Worm (Caenorhabditis elegans) whole organism, mixed stage, embryonic: Measurements from ENCODE around the gene srz-12.

Experiments used
- M03D4.4 ChIP-seq: sonication (generic microtip); optimal IDR thresholded peaks from 2 replicates; lab custom pipeline; 2017; ENCODE audit warnings: mild to moderate bottlenecking, missing genetic modification characterization, missing compliant biosample characterization
- blmp-1 ChIP-seq: fragments of 150-350 bp; optimal IDR thresholded peaks from 2 replicates; lab custom pipeline; 2014; ENCODE audit warnings: missing biosample characterization, missing genetic modification characterization
- ceh-39 ChIP-seq: fragments of 150-350 bp; optimal IDR thresholded peaks from 2 replicates; lab custom pipeline; 2014; ENCODE audit warnings: missing biosample characterization, missing genetic modification characterization
- ceh-83 ChIP-seq: fragments of 200-800 bp; sonication (Bioruptor generic); optimal IDR thresholded peaks from 2 replicates; lab custom pipeline; 2018; ENCODE audit warnings: mild to moderate bottlenecking, missing genetic modification characterization, missing compliant biosample characterization
- ces-1 ChIP-seq: fragments of 150-350 bp; optimal IDR thresholded peaks from 2 replicates; lab custom pipeline; 2014; ENCODE audit warnings: missing biosample characterization, missing genetic modification reagents, missing genetic modification characterization
- drap-1 ChIP-seq: fragments of 200-800 bp; sonication (Bioruptor generic); optimal IDR thresholded peaks from 3 replicates; lab custom pipeline; 2018; ENCODE audit warnings: mild to moderate bottlenecking, missing genetic modification characterization, missing compliant biosample characterization
- elt-3 ChIP-seq: fragments of 150-350 bp; optimal IDR thresholded peaks from 2 replicates; lab custom pipeline; 2014; ENCODE audit warnings: missing biosample characterization, missing genetic modification characterization
- hlh-1 ChIP-seq: fragments of 150-350 bp; optimal IDR thresholded peaks from 2 replicates; lab custom pipeline; 2014; ENCODE audit warnings: missing biosample characterization, missing genetic modification reagents, missing genetic modification characterization
- lin-13 ChIP-seq: fragments of 150-350 bp; optimal IDR thresholded peaks from 2 replicates; lab custom pipeline; 2014; ENCODE audit warnings: missing biosample characterization, missing genetic modification characterization
- lin-32 ChIP-seq: fragments of 200-800 bp; sonication (Bioruptor generic); optimal IDR thresholded peaks from 2 replicates; lab custom pipeline; 2018; ENCODE audit warnings: mild to moderate bottlenecking, missing genetic modification characterization, missing compliant biosample characterization
- lsy-2 ChIP-seq: fragments of 150-350 bp; optimal IDR thresholded peaks from 2 replicates; lab custom pipeline; 2014; ENCODE audit warnings: missing biosample characterization, missing genetic modification characterization
- mab-5 ChIP-seq: fragments of 150-350 bp; optimal IDR thresholded peaks from 2 replicates; lab custom pipeline; 2014; ENCODE audit warnings: missing biosample characterization, missing genetic modification characterization
- mep-1 ChIP-seq: fragments of 150-350 bp; optimal IDR thresholded peaks from 2 replicates; lab custom pipeline; 2017; ENCODE audit warnings: missing biosample characterization, missing genetic modification reagents, missing genetic modification characterization, inconsistent platforms
- mls-2 ChIP-seq: sonication (generic microtip); optimal IDR thresholded peaks from 2 replicates; lab custom pipeline; 2016; ENCODE audit warnings: mild to moderate bottlenecking, missing genetic modification characterization, moderate library complexity, missing compliant biosample characterization
- nhr-12 ChIP-seq: fragments of 150-350 bp; optimal IDR thresholded peaks from 2 replicates; lab custom pipeline; 2014; ENCODE audit warnings: missing biosample characterization, missing genetic modification characterization
- nhr-2 ChIP-seq: fragments of 150-350 bp; optimal IDR thresholded peaks from 2 replicates; lab custom pipeline; 2014; ENCODE audit warnings: missing biosample characterization, missing genetic modification characterization
- nhr-237 ChIP-seq: fragments of 150-350 bp; optimal IDR thresholded peaks from 2 replicates; lab custom pipeline; 2014; ENCODE audit warnings: missing biosample characterization, missing genetic modification characterization
- nhr-28 ChIP-seq: fragments of 150-350 bp; optimal IDR thresholded peaks from 2 replicates; lab custom pipeline; 2014; ENCODE audit warnings: missing biosample characterization, missing genetic modification characterization
- nhr-76 ChIP-seq: sonication (generic microtip); optimal IDR thresholded peaks from 2 replicates; lab custom pipeline; 2017; ENCODE audit warnings: missing biosample characterization, missing genetic modification characterization
- pha-4 ChIP-seq: fragments of 150-350 bp; optimal IDR thresholded peaks from 2 replicates; lab custom pipeline; 2018; ENCODE audit warnings: missing biosample characterization, missing genetic modification reagents, missing genetic modification characterization
- sem-2 ChIP-seq: fragments of 200-800 bp; sonication (Bioruptor generic); optimal IDR thresholded peaks from 2 replicates; lab custom pipeline; 2018; ENCODE audit warnings: mild to moderate bottlenecking, missing genetic modification characterization, missing compliant biosample characterization
- snpc-4 ChIP-seq: fragments of 150-350 bp; optimal IDR thresholded peaks from 2 replicates; lab custom pipeline; 2014; ENCODE audit warnings: missing biosample characterization, missing genetic modification characterization
- sptf-1 ChIP-seq: sonication (generic microtip); optimal IDR thresholded peaks from 2 replicates; lab custom pipeline; 2017; ENCODE audit warnings: mild to moderate bottlenecking, missing genetic modification characterization, moderate library complexity, missing compliant biosample characterization
- tbx-8 ChIP-seq: fragments of 200-800 bp; sonication (Bioruptor generic); optimal IDR thresholded peaks from 2 replicates; lab custom pipeline; 2018; ENCODE audit warnings: mild to moderate bottlenecking, missing genetic modification characterization, moderate library complexity, missing compliant biosample characterization
- unc-120 ChIP-seq: sonication (generic microtip); optimal IDR thresholded peaks from 2 replicates; lab custom pipeline; 2017; ENCODE audit warnings: missing genetic modification characterization, missing compliant biosample characterization; ENCODE audit not compliant: poor library complexity, severe bottlenecking
- unc-39 ChIP-seq: fragments of 150-350 bp; optimal IDR thresholded peaks from 2 replicates; lab custom pipeline; 2014; ENCODE audit warnings: missing biosample characterization, missing genetic modification characterization
- unc-62 ChIP-seq: fragments of 150-350 bp; optimal IDR thresholded peaks from 2 replicates; lab custom pipeline; 2014; ENCODE audit warnings: missing biosample characterization, missing genetic modification reagents, missing genetic modification characterization
- zip-8 ChIP-seq: fragments of 150-350 bp; optimal IDR thresholded peaks from 2 replicates; lab custom pipeline; 2014; ENCODE audit warnings: missing biosample characterization, missing genetic modification characterization
- ztf-11 ChIP-seq: fragments of 150-350 bp; optimal IDR thresholded peaks from 2 replicates; lab custom pipeline; 2014; ENCODE audit warnings: missing biosample characterization, missing genetic modification characterization

srz-12 gene

ce11 chrV:15826110-15826509 is 36.4 kb downstream of the srz-12 start, which contains the start of gene srbc-51:
Gene srbc-51 (plus strand): TSS chrV:15826410.
- TF ChIP-seq sem-2: no peak
- no peak for TF ChIP-seq pha-4
- TF ChIP-seq unc-62 (GFP tag; lab: Kevin White, UChicago): no peak
- TF ChIP-seq nhr-12 (tag; lab: Kevin White, UChicago): no peak
- no peak for TF ChIP-seq snpc-4 (tag; lab: Kevin White, UChicago)
- no peak for TF ChIP-seq unc-120 (tag; lab: Kevin White, UChicago)
- no peak for TF ChIP-seq elt-3 (tag; lab: Kevin White, UChicago)
- no peak for TF ChIP-seq sptf-1 (tag; lab: Kevin White, UChicago)
- no peak for TF ChIP-seq tbx-8
- TF ChIP-seq hlh-1 (tag; lab: Kevin White, UChicago): no peak

ce11 chrV:15824866-15825265 is 37.6 kb downstream of the srz-12 start, which contains the start of gene srbc-50:
Gene srbc-50 (minus strand): TSS chrV:15824966.
- TF ChIP-seq ces-1 (no peak), lsy-2 (tag; lab: Kevin White, UChicago) (no peak), ztf-11 (tag; lab: Kevin White, UChicago) (no peak), ceh-39 (tag; lab: Kevin White, UChicago) (no peak), sptf-1 (tag; lab: Kevin White, UChicago) (no peak)

- TF ChIP-seq sptf-1 (tag; lab: Kevin White, UChicago) (no peak), ceh-83 (GFP tag; lab: Kevin White, UChicago) (no peak), blmp-1 (no peak), mab-5 (tag; lab: Kevin White, UChicago) (no peak)
Observed at ce11 chrV:15821398-15821797, 41.1 kb downstream of the srz-12 start, which contains the start of gene srbc-49. Gene srbc-49 (plus strand): TSS chrV:15821698.

ce11 chrV:15819983-15820382 is 42.5 kb downstream of the srz-12 start, which contains the start of gene srbc-48:
Gene srbc-48 (plus strand): TSS chrV:15820283.
- TF ChIP-seq blmp-1: no peak
- no peak for TF ChIP-seq mls-2 (tag; lab: Kevin White, UChicago)
- TF ChIP-seq unc-62 (GFP tag; lab: Kevin White, UChicago): no peak
- TF ChIP-seq nhr-28: no peak
- no peak for TF ChIP-seq nhr-76 (tag; lab: Kevin White, UChicago)
- TF ChIP-seq ceh-39 (tag; lab: Kevin White, UChicago): no peak
- TF ChIP-seq unc-120 (tag; lab: Kevin White, UChicago): no peak
- no peak for TF ChIP-seq hlh-1 (tag; lab: Kevin White, UChicago)
- no peak for TF ChIP-seq lsy-2 (tag; lab: Kevin White, UChicago)
- no peak for TF ChIP-seq sem-2
- no peak for TF ChIP-seq unc-39
- TF ChIP-seq lin-32 (GFP tag; lab: Kevin White, UChicago): no peak
- TF ChIP-seq M03D4.4 (tag; lab: Kevin White, UChicago): no peak
- no peak for TF ChIP-seq mep-1 (tag; lab: Kevin White, UChicago)
- TF ChIP-seq drap-1 (GFP tag; lab: Kevin White, UChicago): no peak
- no peak for TF ChIP-seq lin-13 (tag; lab: Kevin White, UChicago)
- no peak for TF ChIP-seq zip-8 (tag; lab: Kevin White, UChicago)
- no peak for TF ChIP-seq tbx-8
- TF ChIP-seq ztf-11 (tag; lab: Kevin White, UChicago): no peak
- no peak for TF ChIP-seq snpc-4 (tag; lab: Kevin White, UChicago)

ce11 chrV:15817746-15818145 is 44.8 kb downstream of the srz-12 start, which contains the start of gene abf-3:
Gene abf-3 (minus strand): TSS chrV:15817846.
- TF ChIP-seq nhr-2 (tag; lab: Kevin White, UChicago): no peak
- no peak for TF ChIP-seq ztf-11 (tag; lab: Kevin White, UChicago)
- TF ChIP-seq hlh-1 (tag; lab: Kevin White, UChicago): no peak
- no peak for TF ChIP-seq blmp-1
- TF ChIP-seq nhr-12 (tag; lab: Kevin White, UChicago): no peak

- TF ChIP-seq nhr-237 (tag; lab: Kevin White, UChicago) (no peak), zip-8 (tag; lab: Kevin White, UChicago) (peak; percentile 19)
Observed at ce11 chrV:15815962-15816432, 46.5 kb downstream of the srz-12 start, which contains the start of the genes fbxa-69 and F54B8.4. Gene fbxa-69 (minus strand): TSS chrV:15815971. Gene F54B8.4 (plus strand): TSS chrV:15816382.
